Fruit fly (Drosophila melanogaster) whole organism, prepupa: ENCODE results near the gene CG17929.

Source experiments
- CG10669 ChIP-seq: fragments of 200-800 bp; sonication (Bioruptor generic); optimal IDR thresholded peaks from 3 replicates; lab custom pipeline; 2018; ENCODE audit warnings: missing biosample characterization, mild to moderate bottlenecking, missing genetic modification characterization, moderate library complexity
- CG1621 ChIP-seq: fragments of 200-800 bp; sonication (Bioruptor generic); optimal IDR thresholded peaks from 3 replicates; lab custom pipeline; 2018; ENCODE audit warnings: missing biosample characterization, mild to moderate bottlenecking, missing genetic modification characterization
- CG6792 ChIP-seq: fragments of 200-800 bp; sonication (Bioruptor generic); optimal IDR thresholded peaks from 3 replicates; lab custom pipeline; 2016; ENCODE audit warnings: missing biosample characterization, missing genetic modification characterization
- CG6854 ChIP-seq: fragments of 200-800 bp; sonication (Bioruptor generic); optimal IDR thresholded peaks from 2 replicates; lab custom pipeline; 2017; ENCODE audit warnings: missing biosample characterization, mild to moderate bottlenecking, missing genetic modification characterization
- CG7368 ChIP-seq: fragments of 200-800 bp; sonication (Bioruptor generic); optimal IDR thresholded peaks from 3 replicates; lab custom pipeline; 2016; ENCODE audit warnings: missing biosample characterization, missing genetic modification characterization
- Lpt ChIP-seq: fragments of 200-800 bp; sonication (Bioruptor generic); optimal IDR thresholded peaks from 3 replicates; lab custom pipeline; 2016; ENCODE audit warnings: missing biosample characterization, missing genetic modification characterization
- eg ChIP-seq: fragments of 200-800 bp; sonication (Bioruptor generic); IDR thresholded peaks from 3 replicates; pipeline ENCODE4 v1.3.6; 2022; ENCODE audit warnings: missing biosample characterization, missing genetic modification characterization
- lz ChIP-seq: fragments of 200-800 bp; sonication (Bioruptor generic); optimal IDR thresholded peaks from 3 replicates; lab custom pipeline; 2016; ENCODE audit warnings: missing biosample characterization, missing genetic modification characterization

- TF ChIP-seq CG6854 (GFP tag; lab: Kevin White, UChicago) (no peak), Lpt (GFP tag; lab: Kevin White, UChicago) (no peak), eg (GFP tag; lab: Robert Waterston, UW) (no peak), lz (GFP tag; lab: Kevin White, UChicago) (no peak), CG1621 (tag; lab: Kevin White, UChicago) (no peak), CG6792 (GFP tag; lab: Kevin White, UChicago) (no peak), CG7368 (GFP tag; lab: Kevin White, UChicago) (no peak), CG10669 (GFP tag; lab: Kevin White, UChicago) (no peak)
Observed at dm6 chr3R:16339475-16339874, 14.2 kb downstream of the CG17929 start, which contains the start of gene Sulf1.
